Fruit fly (Drosophila melanogaster) whole organism, embryonic: ENCODE results near the gene CG5435.
A peak's percentile ranks its signal among the peaks of the same experiment; 100 is the strongest.

Experiments used
- Atf-2 ChIP-seq: fragments of 200-800 bp; sonication (Bioruptor generic); optimal IDR thresholded peaks from 2 replicates; lab custom pipeline; 2016; ENCODE audit warnings: missing biosample characterization, missing genetic modification characterization
- Bgb ChIP-seq: fragments of 200-800 bp; sonication (Bioruptor generic); IDR thresholded peaks from 2 replicates; pipeline ENCODE4 v1.3.6; 2022; ENCODE audit warnings: missing biosample characterization, missing genetic modification characterization; ENCODE audit not compliant: partially characterized antibody
- CG11085 ChIP-seq: fragments of 200-800 bp; sonication (Bioruptor generic); IDR thresholded peaks from 2 replicates; pipeline ENCODE4 v1.3.6; 2022; ENCODE audit warnings: missing biosample characterization, missing genetic modification characterization
- CG11247 ChIP-seq: fragments of 200-800 bp; sonication (Bioruptor generic); IDR thresholded peaks from 2 replicates; pipeline ENCODE4 v1.3.6; 2022; ENCODE audit warnings: missing biosample characterization, missing genetic modification characterization
- CG13624 ChIP-seq: fragments of 200-800 bp; sonication (Bioruptor generic); optimal IDR thresholded peaks from 2 replicates; lab custom pipeline; 2016; ENCODE audit warnings: missing biosample characterization, missing genetic modification characterization
- CG15011 ChIP-seq: fragments of 200-800 bp; sonication (Bioruptor generic); optimal IDR thresholded peaks from 3 replicates; lab custom pipeline; 2018; ENCODE audit warnings: missing biosample characterization, mild to moderate bottlenecking, missing genetic modification characterization
- CG15479 ChIP-seq: fragments of 200-800 bp; sonication (Bioruptor generic); optimal IDR thresholded peaks from 3 replicates; lab custom pipeline; 2019; ENCODE audit warnings: missing biosample characterization, mild to moderate bottlenecking, missing genetic modification characterization, moderate library complexity
- CG17612 ChIP-seq: fragments of 200-800 bp; sonication (Bioruptor generic); IDR thresholded peaks from 2 replicates; pipeline ENCODE4 v1.3.6; 2022; ENCODE audit warnings: missing biosample characterization, missing genetic modification characterization
- CG17912 ChIP-seq: fragments of 200-800 bp; sonication (Bioruptor generic); optimal IDR thresholded peaks from 2 replicates; lab custom pipeline; 2018; ENCODE audit warnings: missing biosample characterization, mild to moderate bottlenecking, missing genetic modification characterization
- CG18011 ChIP-seq: fragments of 200-800 bp; sonication (Bioruptor generic); optimal IDR thresholded peaks from 2 replicates; lab custom pipeline; 2017; ENCODE audit warnings: missing biosample characterization, missing genetic modification characterization, mild to moderate bottlenecking, moderate library complexity, missing genotype
- CG2712 ChIP-seq: fragments of 200-800 bp; optimal IDR thresholded peaks from 3 replicates; lab custom pipeline; 2019; ENCODE audit warnings: missing biosample characterization, mild to moderate bottlenecking, missing genetic modification characterization, moderate library complexity
- CG32767 ChIP-seq: fragments of 200-800 bp; sonication (Bioruptor generic); IDR thresholded peaks from 2 replicates; pipeline ENCODE4 v1.3.6; 2022; ENCODE audit warnings: missing biosample characterization, missing genetic modification characterization
- CG7987 ChIP-seq: fragments of 200-800 bp; sonication (Bioruptor generic); optimal IDR thresholded peaks from 2 replicates; lab custom pipeline; 2018; ENCODE audit warnings: missing biosample characterization, mild to moderate bottlenecking, missing genetic modification characterization, moderate library complexity
- CG8290 ChIP-seq, 3 experiments: fragments of 200-800 bp; sonication (Bioruptor generic); optimal IDR thresholded peaks; 2 replicates each; lab custom pipeline; 2016 to 2019; ENCODE audit warnings: missing biosample characterization in 3 of 3, missing genetic modification characterization in 3 of 3, mild to moderate bottlenecking in 2 of 3, moderate library complexity in 1 of 3
- CG8478 ChIP-seq: fragments of >200 bp; optimal IDR thresholded peaks from 2 replicates; lab custom pipeline; 2018
- CG8924 ChIP-seq: fragments of 200-800 bp; optimal IDR thresholded peaks from 3 replicates; lab custom pipeline; 2019; ENCODE audit warnings: missing biosample characterization, mild to moderate bottlenecking, missing genetic modification characterization, moderate library complexity
- CoRest ChIP-seq: fragments of 200-800 bp; sonication (Bioruptor generic); optimal IDR thresholded peaks from 3 replicates; lab custom pipeline; 2018; ENCODE audit warnings: missing biosample characterization, mild to moderate bottlenecking, missing genetic modification characterization, moderate library complexity
- Dip2 ChIP-seq: fragments of 200-800 bp; sonication (Bioruptor generic); IDR thresholded peaks from 2 replicates; pipeline ENCODE4 v1.3.6; 2022; ENCODE audit warnings: missing biosample characterization, missing genetic modification characterization
- E2f2 ChIP-seq: fragments of 200-800 bp; sonication (Bioruptor generic); IDR thresholded peaks from 2 replicates; pipeline ENCODE4 v1.3.6; 2022; ENCODE audit warnings: missing biosample characterization, missing genetic modification characterization
- Hr39 ChIP-seq: fragments of >200 bp; optimal IDR thresholded peaks from 2 replicates; lab custom pipeline; 2017
- Hr51 ChIP-seq, 2 experiments: fragments of 200-800 bp; sonication (Bioruptor generic); optimal IDR thresholded peaks; 2 replicates in 1 of 2; 3 replicates in 1 of 2; lab custom pipeline; 2016 to 2018; ENCODE audit warnings: missing biosample characterization in 2 of 2, missing genetic modification characterization in 2 of 2, mild to moderate bottlenecking in 1 of 2, moderate library complexity in 1 of 2
- Hr78 ChIP-seq, 2 experiments: fragments of 200-800 bp in 1 of 2; fragments of >200 bp in 1 of 2; sonication (Bioruptor generic) in 1 of 2; optimal IDR thresholded peaks; 2 replicates each; lab custom pipeline; 2017 to 2019; ENCODE audit warnings: missing biosample characterization in 2 of 2, missing genetic modification characterization in 2 of 2, mild to moderate bottlenecking in 1 of 2, moderate library complexity in 1 of 2
- Hsf ChIP-seq: fragments of 200-800 bp; sonication (Bioruptor generic); optimal IDR thresholded peaks from 3 replicates; lab custom pipeline; 2016; ENCODE audit warnings: missing biosample characterization, missing genetic modification characterization
- Lhr ChIP-seq: fragments of 200-800 bp; sonication (Bioruptor generic); optimal IDR thresholded peaks from 3 replicates; lab custom pipeline; 2017; ENCODE audit warnings: mild to moderate bottlenecking, missing biosample characterization, missing genetic modification reagents, missing genetic modification characterization
- Mrtf ChIP-seq: fragments of 200-800 bp; sonication (Bioruptor generic); IDR thresholded peaks from 3 replicates; pipeline ENCODE4 v1.3.6; 2022; ENCODE audit warnings: missing biosample characterization, missing genetic modification characterization
- Xrp1 ChIP-seq: fragments of 200-800 bp; sonication (Bioruptor generic); IDR thresholded peaks from 2 replicates; pipeline ENCODE4 v1.3.6; 2022; ENCODE audit warnings: missing biosample characterization, missing genetic modification characterization
- ac ChIP-seq: fragments of 200-800 bp; sonication (Bioruptor generic); optimal IDR thresholded peaks from 3 replicates; lab custom pipeline; 2017; ENCODE audit warnings: missing biosample characterization, mild to moderate bottlenecking, missing genetic modification characterization
- al ChIP-seq: fragments of 200-800 bp; sonication (Bioruptor generic); IDR thresholded peaks from 2 replicates; pipeline ENCODE4 v1.3.6; 2022; ENCODE audit warnings: missing biosample characterization, missing genetic modification characterization
- ato ChIP-seq: fragments of 200-800 bp; sonication (Bioruptor generic); IDR thresholded peaks from 2 replicates; pipeline ENCODE4 v1.3.6; 2022; ENCODE audit warnings: missing biosample characterization, missing genetic modification characterization; ENCODE audit not compliant: partially characterized antibody
- chm ChIP-seq: fragments of 200-800 bp; sonication (Bioruptor generic); IDR thresholded peaks from 2 replicates; pipeline ENCODE4 v1.3.6; 2022; ENCODE audit warnings: missing biosample characterization, missing genetic modification characterization
- dati ChIP-seq: fragments of 200-800 bp; sonication (Bioruptor generic); IDR thresholded peaks from 2 replicates; pipeline ENCODE4 v1.3.6; 2022; ENCODE audit warnings: missing biosample characterization, missing genetic modification characterization
- dmrt99B ChIP-seq: fragments of 200-800 bp; sonication (Bioruptor generic); optimal IDR thresholded peaks from 2 replicates; lab custom pipeline; 2018; ENCODE audit warnings: missing biosample characterization, mild to moderate bottlenecking, missing genetic modification characterization, moderate library complexity
- emc ChIP-seq: fragments of 200-800 bp; sonication (Bioruptor generic); optimal IDR thresholded peaks from 2 replicates; lab custom pipeline; 2016; ENCODE audit warnings: missing biosample characterization, missing genetic modification characterization
- eve ChIP-seq, 2 experiments: fragments of >200 bp; optimal IDR thresholded peaks; 2 replicates each; lab custom pipeline; 2017; ENCODE audit warnings: missing biosample characterization in 2 of 2, missing genetic modification characterization in 2 of 2
- grn ChIP-seq: fragments of 200-800 bp; sonication (Bioruptor generic); optimal IDR thresholded peaks from 3 replicates; lab custom pipeline; 2017; ENCODE audit warnings: missing biosample characterization, missing genetic modification characterization
- h ChIP-seq: fragments of >200 bp; optimal IDR thresholded peaks from 2 replicates; lab custom pipeline; 2017
- ham ChIP-seq: fragments of 200-800 bp; sonication (Bioruptor generic); IDR thresholded peaks from 2 replicates; pipeline ENCODE4 v1.3.6; 2022; ENCODE audit warnings: missing biosample characterization, missing genetic modification characterization
- her ChIP-seq: fragments of 200-800 bp; sonication (Bioruptor generic); optimal IDR thresholded peaks from 2 replicates; lab custom pipeline; 2016; ENCODE audit warnings: missing biosample characterization, missing genetic modification characterization
- lola ChIP-seq, 3 experiments: fragments of >200 bp in 2 of 3; fragments of 200-800 bp in 1 of 3; sonication (Bioruptor generic) in 1 of 3; optimal IDR thresholded peaks; 2 replicates each; lab custom pipeline; 2017 to 2019; ENCODE audit warnings: missing biosample characterization in 3 of 3, missing genetic modification characterization in 3 of 3, mild to moderate bottlenecking in 1 of 3, moderate library complexity in 1 of 3
- lov ChIP-seq, 2 experiments: fragments of 200-800 bp in 1 of 2; fragments of >200 bp in 1 of 2; sonication (Bioruptor generic) in 1 of 2; IDR thresholded peaks in 1 of 2; optimal IDR thresholded peaks in 1 of 2; 2 replicates in 1 of 2; 3 replicates in 1 of 2; pipeline versions ENCODE4 v1.3.6 to Lab custom; 2017 to 2022; ENCODE audit warnings: missing biosample characterization in 1 of 2, missing genetic modification characterization in 1 of 2
- peb ChIP-seq: fragments of 200-800 bp; sonication (Bioruptor generic); IDR thresholded peaks from 2 replicates; pipeline ENCODE4 v1.3.6; 2022; ENCODE audit warnings: missing biosample characterization, missing genetic modification characterization
- pros ChIP-seq: fragments of 200-800 bp; sonication (Bioruptor generic); optimal IDR thresholded peaks from 3 replicates; lab custom pipeline; 2019; ENCODE audit warnings: missing biosample characterization, mild to moderate bottlenecking, missing genetic modification characterization, moderate library complexity
- psq ChIP-seq: fragments of 200-800 bp; sonication (Bioruptor generic); optimal IDR thresholded peaks from 2 replicates; lab custom pipeline; 2017; ENCODE audit warnings: missing biosample characterization, missing genetic modification characterization
- rib ChIP-seq: fragments of 200-800 bp; sonication (Bioruptor generic); IDR thresholded peaks from 2 replicates; pipeline ENCODE4 v1.3.6; 2022; ENCODE audit warnings: missing biosample characterization, missing genetic modification characterization
- sens ChIP-seq: fragments of 200-800 bp; sonication (Bioruptor generic); peaks from one replicate; lab custom pipeline; 2016; ENCODE audit warnings: missing biosample characterization, missing genetic modification characterization
- sqz ChIP-seq: fragments of 200-800 bp; sonication (Bioruptor generic); optimal IDR thresholded peaks from 3 replicates; lab custom pipeline; 2018; ENCODE audit warnings: missing biosample characterization, mild to moderate bottlenecking, missing genetic modification characterization
- trem ChIP-seq: fragments of 200-800 bp; optimal IDR thresholded peaks from 3 replicates; lab custom pipeline; 2019; ENCODE audit warnings: missing biosample characterization, mild to moderate bottlenecking, missing genetic modification characterization, moderate library complexity
- usp ChIP-seq: fragments of >200 bp; optimal IDR thresholded peaks from 2 replicates; lab custom pipeline; 2017; ENCODE audit warnings: missing biosample characterization, missing genetic modification characterization
- wdn ChIP-seq: fragments of 200-800 bp; sonication (Bioruptor generic); IDR thresholded peaks from 2 replicates; pipeline ENCODE4 v1.3.6; 2022; ENCODE audit warnings: missing biosample characterization, missing genetic modification characterization
- wek ChIP-seq: fragments of 200-800 bp; sonication (Bioruptor generic); optimal IDR thresholded peaks from 3 replicates; lab custom pipeline; 2018; ENCODE audit warnings: missing biosample characterization, mild to moderate bottlenecking, missing genetic modification characterization, moderate library complexity
- zfh2 ChIP-seq: fragments of 200-800 bp; sonication (Bioruptor generic); optimal IDR thresholded peaks from 2 replicates; lab custom pipeline; 2016; ENCODE audit warnings: missing biosample characterization, missing genetic modification characterization

Gene CG5435

dm6 chr2L:12459841-12460240 lies 29.1 kb upstream of the CG5435 start (continued):
- no peak for TF ChIP-seq CG7987
- TF ChIP-seq Lhr (GFP tag; lab: Kevin White, UChicago): no peak
- TF ChIP-seq eve (GFP tag; optimal IDR thresholded peaks at IDR 0.05; lab: Kevin White, UChicago): no peak
- TF ChIP-seq psq: no peak
- no peak for TF ChIP-seq CG15011 (GFP tag; lab: Kevin White, UChicago)
- TF ChIP-seq CoRest (tag; lab: Kevin White, UChicago): no peak
- no peak for TF ChIP-seq Hr51 (GFP tag; optimal IDR thresholded peaks at IDR 0.05; lab: Kevin White, UChicago)
- no peak for TF ChIP-seq CG32767 (GFP tag; lab: Robert Waterston, UW)
- no peak for TF ChIP-seq zfh2
- TF ChIP-seq ac (GFP tag; lab: Kevin White, UChicago): no peak
- TF ChIP-seq CG18011 (GFP tag; lab: Kevin White, UChicago): no peak
- TF ChIP-seq rib (GFP tag; lab: Robert Waterston, UW): no peak
- TF ChIP-seq CG8290 (GFP tag; optimal IDR thresholded peaks at IDR 0.05; lab: Kevin White, UChicago): no peak
- TF ChIP-seq CG8290 (tag; optimal IDR thresholded peaks at IDR 0.05; lab: Kevin White, UChicago): peak in 1 of 2 experiments; percentile 14
- peak; percentile 15; the same call in 1 of the 2 replicates for TF ChIP-seq chm (GFP tag; lab: Robert Waterston, UW)
- no peak for TF ChIP-seq peb (GFP tag; lab: Robert Waterston, UW)
- TF ChIP-seq CG11085 (GFP tag; lab: Robert Waterston, UW): no peak
- no peak for TF ChIP-seq h
- peak; percentile 34 for TF ChIP-seq sqz (GFP tag; lab: Kevin White, UChicago)
- no peak for TF ChIP-seq wek (GFP tag; lab: Kevin White, UChicago)
- no peak for TF ChIP-seq Dip2 (GFP tag; lab: Robert Waterston, UW)
- no peak for TF ChIP-seq usp
- peak; percentile 81 for TF ChIP-seq pros (GFP tag; lab: Kevin White, UChicago)
- TF ChIP-seq sens (GFP tag; lab: Kevin White, UChicago): no peak
- TF ChIP-seq CG11247 (GFP tag; lab: Robert Waterston, UW): no peak
- no peak for TF ChIP-seq Hsf (GFP tag; lab: Kevin White, UChicago)
- TF ChIP-seq CG2712: no peak
- TF ChIP-seq Mrtf (GFP tag; lab: Robert Waterston, UW): no peak
- TF ChIP-seq lov (optimal IDR thresholded peaks at IDR 0.05; lab: Kevin White, UChicago): no peak
- no peak for TF ChIP-seq lov (GFP tag; IDR thresholded peaks at IDR 0.05; lab: Robert Waterston, UW)
- TF ChIP-seq Hr39 (lab: Kevin White, UChicago): no peak
- no peak for TF ChIP-seq CG17912 (GFP tag; lab: Kevin White, UChicago)
- peak; percentile 29 for TF ChIP-seq CG15479 (GFP tag; lab: Kevin White, UChicago)
- 0 out of 2 replicates have a peak, but pooled peaks have one; percentile 20 for TF ChIP-seq al (GFP tag; lab: Robert Waterston, UW)
- no peak for TF ChIP-seq her (GFP tag; lab: Kevin White, UChicago)
- TF ChIP-seq CG13624 (GFP tag; lab: Kevin White, UChicago): peak; percentile 12
- TF ChIP-seq wdn (GFP tag; lab: Robert Waterston, UW): 0 out of 2 replicates have a peak, but pooled peaks have one; percentile 3
- TF ChIP-seq Bgb (GFP tag; lab: Robert Waterston, UW): peak; percentile 12; the same call in 1 of the 2 replicates
- TF ChIP-seq grn (GFP tag; lab: Kevin White, UChicago): peak; percentile 2
- peak in 1 of 2 experiments; percentile 28 for TF ChIP-seq Hr78 (GFP tag; optimal IDR thresholded peaks at IDR 0.05; lab: Kevin White, UChicago)
- TF ChIP-seq trem (tag; lab: Kevin White, UChicago): no peak
- TF ChIP-seq CG17612 (GFP tag; lab: Robert Waterston, UW): no peak
- no peak for TF ChIP-seq lola (GFP tag; optimal IDR thresholded peaks at IDR 0.05; lab: Kevin White, UChicago)
- TF ChIP-seq Xrp1 (GFP tag; lab: Robert Waterston, UW): no peak
- no peak for TF ChIP-seq dati (GFP tag; lab: Robert Waterston, UW)
- TF ChIP-seq Atf-2 (GFP tag; lab: Kevin White, UChicago): no peak
- TF ChIP-seq ato (GFP tag; lab: Robert Waterston, UW): no peak
- TF ChIP-seq ham: no peak
- TF ChIP-seq E2f2 (GFP tag; lab: Robert Waterston, UW): 0 out of 2 replicates have a peak, but pooled peaks have one; percentile 6
- no peak for TF ChIP-seq emc (GFP tag; lab: Kevin White, UChicago)
- no peak for TF ChIP-seq CG8924 (tag; lab: Kevin White, UChicago)
- no peak for TF ChIP-seq CG8478 (lab: Kevin White, UChicago)
- no peak for TF ChIP-seq dmrt99B (tag; lab: Kevin White, UChicago)
